Fruit fly (Drosophila melanogaster) whole organism, pupa: ENCODE measurements around the gene CG12224.

Experiments
- CG10348 ChIP-seq: fragments of 200-800 bp; sonication (Bioruptor generic); IDR thresholded peaks from 2 replicates; pipeline ENCODE4 v1.3.6; 2022; ENCODE audit warnings: missing biosample characterization, missing genetic modification characterization
- CG12605 ChIP-seq: fragments of 200-800 bp; sonication (Bioruptor generic); IDR thresholded peaks from 2 replicates; pipeline ENCODE4 v1.3.6; 2022; ENCODE audit warnings: missing biosample characterization, missing genetic modification characterization
- CG13204 ChIP-seq: fragments of 200-800 bp; sonication (Bioruptor generic); optimal IDR thresholded peaks from 2 replicates; lab custom pipeline; 2018; ENCODE audit warnings: missing biosample characterization, mild to moderate bottlenecking, missing genetic modification characterization, moderate library complexity
- CG14655 ChIP-seq: fragments of 200-800 bp; sonication (Bioruptor generic); optimal IDR thresholded peaks from 3 replicates; lab custom pipeline; 2017; ENCODE audit warnings: mild to moderate bottlenecking, missing biosample characterization, missing genetic modification reagents, missing genetic modification characterization
- CG15710 ChIP-seq: fragments of 200-800 bp; sonication (Bioruptor generic); optimal IDR thresholded peaks from 2 replicates; lab custom pipeline; 2018; ENCODE audit warnings: missing biosample characterization, mild to moderate bottlenecking, missing genetic modification characterization, moderate library complexity
- CG17806 ChIP-seq: fragments of 200-800 bp; sonication (Bioruptor generic); optimal IDR thresholded peaks from 2 replicates; lab custom pipeline; 2018; ENCODE audit warnings: missing biosample characterization, mild to moderate bottlenecking, missing genetic modification characterization, moderate library complexity
- CG32121 ChIP-seq: fragments of 200-800 bp; sonication (Bioruptor generic); IDR thresholded peaks from 2 replicates; pipeline ENCODE4 v1.3.6; 2022; ENCODE audit warnings: missing biosample characterization, missing genetic modification characterization
- CG34367 ChIP-seq: fragments of 200-800 bp; sonication (Bioruptor generic); optimal IDR thresholded peaks from 2 replicates; lab custom pipeline; 2018; ENCODE audit warnings: missing biosample characterization, mild to moderate bottlenecking, missing genetic modification characterization
- CG4496 ChIP-seq: fragments of 200-800 bp; sonication (Bioruptor generic); IDR thresholded peaks from 3 replicates; pipeline ENCODE4 v1.3.6; 2022; ENCODE audit warnings: missing biosample characterization, missing genetic modification characterization
- CG8159 ChIP-seq: fragments of 200-800 bp; sonication (Bioruptor generic); optimal IDR thresholded peaks from 3 replicates; lab custom pipeline; 2018; ENCODE audit warnings: missing biosample characterization, mild to moderate bottlenecking, missing genetic modification characterization, moderate library complexity
- CG8301 ChIP-seq: fragments of 200-800 bp; sonication (Bioruptor generic); optimal IDR thresholded peaks from 2 replicates; lab custom pipeline; 2018; ENCODE audit warnings: missing biosample characterization, mild to moderate bottlenecking, missing genetic modification characterization
- CG9948 ChIP-seq: fragments of 200-800 bp; sonication (Bioruptor generic); optimal IDR thresholded peaks from 2 replicates; lab custom pipeline; 2018; ENCODE audit warnings: missing biosample characterization, mild to moderate bottlenecking, missing genetic modification characterization, moderate library complexity
- D1 ChIP-seq: fragments of 200-800 bp; sonication (Bioruptor generic); optimal IDR thresholded peaks from 2 replicates; lab custom pipeline; 2018; ENCODE audit warnings: missing biosample characterization, mild to moderate bottlenecking, missing genetic modification characterization, moderate library complexity
- EcR ChIP-seq: fragments of 200-800 bp; sonication (Bioruptor generic); optimal IDR thresholded peaks from 3 replicates; lab custom pipeline; 2019; ENCODE audit warnings: missing biosample characterization, missing genetic modification characterization, mild to moderate bottlenecking, moderate library complexity, missing genetic modification reagents
- Ets98B ChIP-seq: fragments of 200-800 bp; sonication (Bioruptor generic); IDR thresholded peaks from 2 replicates; pipeline ENCODE4 v1.3.6; 2022; ENCODE audit warnings: missing biosample characterization, missing genetic modification characterization
- Pif1A ChIP-seq: fragments of 200-800 bp; sonication (Bioruptor generic); optimal IDR thresholded peaks from 3 replicates; lab custom pipeline; 2016; ENCODE audit warnings: missing biosample characterization, missing genetic modification characterization
- Pif1B ChIP-seq: fragments of 200-800 bp; sonication (Bioruptor generic); optimal IDR thresholded peaks from 3 replicates; lab custom pipeline; 2016; ENCODE audit warnings: missing biosample characterization, missing genetic modification characterization
- Snoo ChIP-seq: fragments of 200-800 bp; sonication (Bioruptor generic); optimal IDR thresholded peaks from 3 replicates; lab custom pipeline; 2017; ENCODE audit warnings: missing biosample characterization, mild to moderate bottlenecking, missing genetic modification characterization, inconsistent platforms
- fd96Ca ChIP-seq: fragments of 200-800 bp; sonication (Bioruptor generic); IDR thresholded peaks from 3 replicates; pipeline ENCODE4 v1.3.6; 2022; ENCODE audit warnings: missing biosample characterization, missing genetic modification characterization
- gl ChIP-seq: fragments of 200-800 bp; sonication (Bioruptor generic); optimal IDR thresholded peaks from 2 replicates; lab custom pipeline; 2018; ENCODE audit warnings: missing biosample characterization, mild to moderate bottlenecking, missing genetic modification characterization
- rn ChIP-seq: fragments of 200-800 bp; sonication (Bioruptor generic); IDR thresholded peaks from 2 replicates; pipeline ENCODE4 v1.3.6; 2022; ENCODE audit warnings: missing biosample characterization, missing genetic modification characterization

Gene CG12224

DNA sequence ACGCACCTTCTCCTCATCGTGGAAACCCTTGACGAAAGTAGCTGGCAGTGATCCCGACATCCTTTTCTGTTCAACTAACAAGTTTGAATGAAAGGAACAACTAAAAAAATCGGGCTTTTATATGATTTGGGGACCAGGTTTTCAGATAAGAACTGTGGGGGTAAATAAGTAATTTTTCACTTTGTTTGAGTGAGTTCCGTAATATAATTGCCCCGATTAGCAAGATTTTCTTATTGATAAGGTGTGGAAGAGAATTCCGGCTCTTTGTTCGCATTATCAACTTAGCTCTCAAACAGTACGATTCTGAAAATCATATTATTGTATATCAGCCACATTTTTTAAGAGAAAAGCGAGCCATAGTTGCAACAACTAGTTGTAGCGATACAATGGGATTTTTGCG, at the start of gene CG12224:
Gene CG12224, minus strand, starts transcription at position 101 of the 400 bp plus-strand sequence.
- TF ChIP-seq CG12605 (GFP tag; lab: Robert Waterston, UW) (no peak), CG4496 (GFP tag; lab: Robert Waterston, UW) (no peak), CG8159 (no peak), CG15710 (tag; lab: Kevin White, UChicago) (no peak)

- no peak for TF ChIP-seq Pif1A
- TF ChIP-seq Snoo = no peak
- no peak for TF ChIP-seq CG14655
- no peak for TF ChIP-seq CG8301
- no peak for TF ChIP-seq D1
- TF ChIP-seq fd96Ca (GFP tag; lab: Robert Waterston, UW) = no peak
- no peak for TF ChIP-seq CG8159
- no peak for TF ChIP-seq CG10348
- no peak for TF ChIP-seq CG9948 (tag; lab: Kevin White, UChicago)
- no peak for TF ChIP-seq CG34367 (tag; lab: Kevin White, UChicago)
- no peak for TF ChIP-seq EcR
- no peak for TF ChIP-seq CG13204 (GFP tag; lab: Kevin White, UChicago)
- no peak for TF ChIP-seq Ets98B
- TF ChIP-seq CG17806 (tag; lab: Kevin White, UChicago) = no peak
Observed at dm6 chr3R:12031657-12032056, 49.8 kb upstream of the CG12224 start, which contains the start of the genes CG31358, CG42504 and CG42505. Gene CG31358, minus strand, starts transcription at chr3R:12031757. Gene CG42504, minus strand, starts transcription at chr3R:12031757. Gene CG42505, minus strand, starts transcription at chr3R:12031757.

dm6 chr3R:12020987-12021386, 39.1 kb upstream of the CG12224 start:
- no peak for TF ChIP-seq D1
- no peak; the same call in 1 of the 2 replicates for TF ChIP-seq CG12605 (GFP tag; lab: Robert Waterston, UW)
- no peak for TF ChIP-seq CG32121
- TF ChIP-seq Snoo = no peak
- no peak for TF ChIP-seq fd96Ca (GFP tag; lab: Robert Waterston, UW)
- TF ChIP-seq gl (tag; lab: Kevin White, UChicago) = no peak
- no peak for TF ChIP-seq CG10348
- TF ChIP-seq CG17806 (tag; lab: Kevin White, UChicago) = no peak
- TF ChIP-seq rn (GFP tag; lab: Robert Waterston, UW) = no peak
- TF ChIP-seq CG9948 (tag; lab: Kevin White, UChicago) = no peak
- TF ChIP-seq CG34367 (tag; lab: Kevin White, UChicago) = no peak
- TF ChIP-seq CG15710 (tag; lab: Kevin White, UChicago) = no peak
- no peak for TF ChIP-seq Pif1B
- no peak for TF ChIP-seq CG13204 (GFP tag; lab: Kevin White, UChicago)
- no peak for TF ChIP-seq EcR

- TF ChIP-seq CG10348 (no peak), CG17806 (tag; lab: Kevin White, UChicago) (peak; percentile 32), Pif1A (no peak), CG15710 (tag; lab: Kevin White, UChicago) (peak; percentile 54), CG34367 (tag; lab: Kevin White, UChicago) (no peak), CG8159 (no peak), Pif1B (peak; percentile 14), fd96Ca (GFP tag; lab: Robert Waterston, UW) (no peak), CG4496 (GFP tag; lab: Robert Waterston, UW) (no peak), CG8301 (no peak), rn (GFP tag; lab: Robert Waterston, UW) (no peak), CG12605 (GFP tag; lab: Robert Waterston, UW) (no peak), EcR (no peak), D1 (no peak), gl (tag; lab: Kevin White, UChicago) (no peak), Snoo (no peak), CG9948 (tag; lab: Kevin White, UChicago) (no peak), CG32121 (peak; percentile 21; the same call in 1 of the 2 replicates), CG13204 (GFP tag; lab: Kevin White, UChicago) (no peak), CG14655 (no peak), Ets98B (no peak)
Observed at dm6 chr3R:12016828-12017280, 35.0 kb upstream of the CG12224 start, which contains the start of the genes DCAF12 and Spt3. Gene DCAF12, minus strand, starts transcription at chr3R:12017031. Gene Spt3, plus strand, starts transcription at chr3R:12017156.

DNA sequence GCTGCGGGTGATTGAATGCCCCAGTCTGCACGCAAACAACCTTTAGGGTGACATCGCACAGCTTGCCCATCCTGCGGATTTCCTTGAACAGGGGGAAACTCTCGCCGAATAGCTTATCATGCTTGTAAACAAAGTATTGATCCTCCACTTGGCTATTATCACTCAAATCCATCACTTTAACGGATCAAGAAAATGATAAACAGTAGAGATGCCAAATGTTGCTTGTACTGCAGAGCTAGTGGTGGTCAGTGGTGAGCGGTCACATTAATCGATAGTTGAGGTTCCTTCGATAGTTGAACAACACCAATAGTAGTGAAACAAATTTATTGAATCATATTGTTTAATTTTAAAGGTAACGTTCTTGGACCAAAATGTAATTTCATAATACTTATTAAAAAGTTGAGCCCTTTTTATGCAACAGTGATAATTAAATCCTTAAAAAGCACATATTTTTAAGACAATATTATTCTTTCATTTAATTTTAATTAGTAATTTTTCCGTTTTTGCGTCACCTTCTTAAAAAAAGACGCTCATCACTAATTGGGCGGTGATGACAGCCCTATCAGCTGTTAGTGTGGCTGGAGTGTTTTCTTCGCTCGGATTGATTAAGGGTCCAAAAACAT, 28.5 kb upstream of the CG12224 start, which contains the start of the genes KLHL18 and GCC185:
Gene KLHL18, minus strand, starts transcription at position 233 of the 623 bp plus-strand sequence.
Gene GCC185, plus strand, starts transcription at position 571 of the 623 bp plus-strand sequence.
- TF ChIP-seq CG32121 = no peak; the same call in 1 of the 2 replicates
- peak; percentile 82 for TF ChIP-seq CG8159
- peak; percentile 46; the same call in 1 of the 2 replicates for TF ChIP-seq CG10348
- TF ChIP-seq CG12605 (GFP tag; lab: Robert Waterston, UW) = no peak
- peak; percentile 9 for TF ChIP-seq EcR
- peak; percentile 54 for TF ChIP-seq CG34367 (tag; lab: Kevin White, UChicago)
- TF ChIP-seq Pif1B = no peak
- TF ChIP-seq Snoo = peak; percentile 67
- peak; percentile 57; the same call in 1 of the 2 replicates for TF ChIP-seq rn (GFP tag; lab: Robert Waterston, UW)
- no peak for TF ChIP-seq fd96Ca (GFP tag; lab: Robert Waterston, UW)
- TF ChIP-seq CG15710 (tag; lab: Kevin White, UChicago) = peak; percentile 74
- TF ChIP-seq CG9948 (tag; lab: Kevin White, UChicago) = peak; percentile 77
- peak; percentile 61 for TF ChIP-seq CG17806 (tag; lab: Kevin White, UChicago)
- peak; percentile 54; the same call in 1 of the 3 replicates for TF ChIP-seq CG4496 (GFP tag; lab: Robert Waterston, UW)
- TF ChIP-seq, all 21 proteins: peak for 10

DNA sequence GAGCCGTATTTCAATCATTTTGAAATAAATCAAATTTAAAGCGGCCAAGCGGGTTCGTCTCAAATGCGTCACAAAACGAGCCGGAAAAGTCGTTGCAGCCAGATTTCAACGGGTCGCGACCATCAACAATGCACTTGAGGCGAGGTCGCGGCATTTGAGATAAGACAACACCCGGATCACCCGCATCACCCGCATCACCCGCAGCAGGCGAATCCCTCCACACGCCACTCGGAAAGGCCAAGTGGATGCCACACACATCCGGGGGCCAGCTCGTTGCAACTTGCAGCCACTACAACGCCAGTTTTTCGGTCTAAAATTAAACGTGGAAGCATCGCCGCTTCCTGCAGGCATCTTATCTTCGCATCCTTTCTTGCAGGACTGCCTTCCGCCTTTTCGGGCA, 24.6 kb upstream of the CG12224 start:
- TF ChIP-seq fd96Ca (GFP tag; lab: Robert Waterston, UW) (0 out of 3 replicates have a peak, but pooled peaks have one; percentile 21), Pif1B (no peak), CG10348 (no peak), CG15710 (tag; lab: Kevin White, UChicago) (no peak), rn (GFP tag; lab: Robert Waterston, UW) (peak; percentile 11; the same call in 1 of the 2 replicates)
- TF ChIP-seq, all 21 proteins: peak for 2
